Worm (Caenorhabditis elegans) whole organism, L3 larva: ENCODE data around the gene bath-24.
"Not testable (repeated sequence)": the region's sequence is repeated elsewhere in the genome, so short reads cannot be mapped to it uniquely, and the experiment has no call there.

Source experiments
- R02D3.7 ChIP-seq: fragments of 150-350 bp; optimal IDR thresholded peaks from 2 replicates; lab custom pipeline; 2014; ENCODE audit warnings: missing biosample characterization, missing genetic modification characterization
- ZK546.5 ChIP-seq: sonication (generic microtip); optimal IDR thresholded peaks from 2 replicates; lab custom pipeline; 2017; ENCODE audit warnings: missing biosample characterization, missing genetic modification characterization
- ama-1 ChIP-seq: fragments of 150-350 bp; optimal IDR thresholded peaks from 2 replicates; lab custom pipeline; 2018
- ceh-16 ChIP-seq: sonication (generic microtip); optimal IDR thresholded peaks from 2 replicates; lab custom pipeline; 2017; ENCODE audit warnings: missing biosample characterization, missing genetic modification characterization
- ceh-82 ChIP-seq: fragments of 150-350 bp; optimal IDR thresholded peaks from 2 replicates; lab custom pipeline; 2014; ENCODE audit warnings: missing biosample characterization, missing genetic modification characterization
- ceh-9 ChIP-seq: sonication (generic microtip); optimal IDR thresholded peaks from 2 replicates; lab custom pipeline; 2018; ENCODE audit warnings: missing biosample characterization, missing genetic modification characterization
- daf-12 ChIP-seq: fragments of 150-350 bp; optimal IDR thresholded peaks from 2 replicates; lab custom pipeline; 2014; ENCODE audit warnings: missing biosample characterization, missing genetic modification reagents, missing genetic modification characterization
- egl-27 ChIP-seq: sonication (generic microtip); optimal IDR thresholded peaks from 4 replicates; lab custom pipeline; 2017; ENCODE audit warnings: missing biosample characterization, missing genetic modification reagents, missing genetic modification characterization
- elt-2 ChIP-seq: sonication (generic microtip); optimal IDR thresholded peaks from 2 replicates; lab custom pipeline; 2016; ENCODE audit warnings: missing genetic modification reagents, mild to moderate bottlenecking, missing genetic modification characterization, missing compliant biosample characterization
- elt-3 ChIP-seq, 3 experiments: fragments of 150-350 bp in 1 of 3; sonication (generic microtip) in 2 of 3; optimal IDR thresholded peaks; 2 replicates in 2 of 3; 4 replicates in 1 of 3; lab custom pipeline; 2014 to 2017; ENCODE audit warnings: missing biosample characterization in 3 of 3, missing genetic modification characterization in 3 of 3
- eor-1 ChIP-seq, 2 experiments: fragments of 150-350 bp; optimal IDR thresholded peaks; 2 replicates each; lab custom pipeline; 2014 to 2018; ENCODE audit warnings: missing biosample characterization in 2 of 2, missing genetic modification characterization in 2 of 2
- fkh-2 ChIP-seq: fragments of 150-350 bp; optimal IDR thresholded peaks from 2 replicates; lab custom pipeline; 2014; ENCODE audit warnings: missing biosample characterization, missing genetic modification reagents, missing genetic modification characterization
- lin-15B ChIP-seq: fragments of 150-350 bp; optimal IDR thresholded peaks from 2 replicates; lab custom pipeline; 2014; ENCODE audit warnings: missing biosample characterization, missing genetic modification characterization
- lin-39 ChIP-seq: fragments of 150-350 bp; optimal IDR thresholded peaks from 2 replicates; lab custom pipeline; 2018; ENCODE audit warnings: missing biosample characterization, missing genetic modification reagents, missing genetic modification characterization
- lsy-12 ChIP-seq: sonication (generic microtip); optimal IDR thresholded peaks from 2 replicates; lab custom pipeline; 2016; ENCODE audit warnings: mild to moderate bottlenecking, missing genetic modification characterization, missing compliant biosample characterization
- mdl-1 ChIP-seq: fragments of 150-350 bp; optimal IDR thresholded peaks from 2 replicates; lab custom pipeline; 2014; ENCODE audit warnings: missing biosample characterization, missing genetic modification characterization
- mml-1 ChIP-seq: fragments of 150-350 bp; sonication (generic microtip); optimal IDR thresholded peaks from 3 replicates; lab custom pipeline; 2014; ENCODE audit warnings: missing biosample characterization, missing genetic modification characterization
- nhr-11 ChIP-seq: fragments of 150-350 bp; optimal IDR thresholded peaks from 2 replicates; lab custom pipeline; 2014; ENCODE audit warnings: missing biosample characterization, missing genetic modification characterization
- nhr-12 ChIP-seq: fragments of 150-350 bp; optimal IDR thresholded peaks from 2 replicates; lab custom pipeline; 2014; ENCODE audit warnings: missing biosample characterization, missing genetic modification characterization
- nhr-237 ChIP-seq: fragments of 150-350 bp; optimal IDR thresholded peaks from 2 replicates; lab custom pipeline; 2014; ENCODE audit warnings: missing biosample characterization, missing genetic modification characterization
- nhr-28 ChIP-seq: fragments of 150-350 bp; optimal IDR thresholded peaks from 2 replicates; lab custom pipeline; 2014; ENCODE audit warnings: missing biosample characterization, missing genetic modification characterization
- nhr-67 ChIP-seq: fragments of 150-350 bp; optimal IDR thresholded peaks from 2 replicates; lab custom pipeline; 2014; ENCODE audit warnings: missing biosample characterization, missing genetic modification characterization
- nhr-76 ChIP-seq: fragments of 150-350 bp; sonication (generic microtip); optimal IDR thresholded peaks from 5 replicates; lab custom pipeline; 2014; ENCODE audit warnings: missing biosample characterization, missing genetic modification characterization
- nhr-77 ChIP-seq: fragments of 150-350 bp; optimal IDR thresholded peaks from 2 replicates; lab custom pipeline; 2014; ENCODE audit warnings: missing biosample characterization, missing genetic modification characterization
- pha-4 ChIP-seq: fragments of 150-350 bp; optimal IDR thresholded peaks from 2 replicates; lab custom pipeline; 2014; ENCODE audit warnings: missing biosample characterization, missing genetic modification reagents, missing genetic modification characterization
- pqm-1 ChIP-seq: fragments of 150-350 bp; optimal IDR thresholded peaks from 2 replicates; lab custom pipeline; 2017; ENCODE audit warnings: missing biosample characterization, missing genetic modification characterization, inconsistent platforms
- snpc-4 ChIP-seq: fragments of 150-350 bp; optimal IDR thresholded peaks from 2 replicates; lab custom pipeline; 2014; ENCODE audit warnings: missing biosample characterization, missing genetic modification characterization
- tbx-2 ChIP-seq: sonication (generic microtip); optimal IDR thresholded peaks from 2 replicates; lab custom pipeline; 2016; ENCODE audit warnings: mild to moderate bottlenecking, missing genetic modification characterization, missing compliant biosample characterization
- zag-1 ChIP-seq: fragments of 150-350 bp; optimal IDR thresholded peaks from 2 replicates; lab custom pipeline; 2014; ENCODE audit warnings: missing biosample characterization, missing genetic modification characterization
- ztf-11 ChIP-seq: fragments of 150-350 bp; optimal IDR thresholded peaks from 2 replicates; lab custom pipeline; 2014; ENCODE audit warnings: missing biosample characterization, missing genetic modification characterization
- ztf-4 ChIP-seq: fragments of 150-350 bp; optimal IDR thresholded peaks from 2 replicates; lab custom pipeline; 2014; ENCODE audit warnings: missing biosample characterization, missing genetic modification characterization

The bath-24 gene

DNA sequence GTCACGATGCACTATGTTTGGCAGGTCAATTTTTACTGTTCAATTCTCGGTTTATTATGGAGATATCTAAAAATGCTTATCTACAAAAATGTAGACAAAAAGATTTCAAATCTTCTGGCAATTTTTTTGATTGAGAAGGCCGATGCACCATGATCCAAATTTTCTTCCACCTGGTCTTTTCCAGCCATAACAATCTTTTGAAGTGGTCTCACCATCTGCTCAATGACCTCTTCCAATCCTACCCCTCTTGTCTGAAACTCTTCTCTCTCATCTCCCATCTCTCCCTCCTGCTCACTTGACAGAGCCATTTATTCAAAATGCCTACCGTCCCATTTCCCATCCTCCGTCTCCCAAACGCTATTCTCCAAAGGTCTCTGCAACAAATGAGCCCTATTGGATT is 6.0 kb upstream of the bath-24 start, which contains the start of gene fbxb-35:
Gene fbxb-35, plus strand, starts transcription at position 301 of the 400 bp plus-strand sequence.
- no peak for TF ChIP-seq nhr-11 (tag; lab: Kevin White, UChicago)
- TF ChIP-seq mdl-1 (tag; lab: Kevin White, UChicago) = no peak
- TF ChIP-seq pqm-1 = no peak
- TF ChIP-seq pha-4 (tag; lab: Kevin White, UChicago) = no peak
- TF ChIP-seq zag-1 (tag; lab: Kevin White, UChicago) = no peak
- TF ChIP-seq elt-3 (tag; optimal IDR thresholded peaks at IDR 0.05; lab: Kevin White, UChicago) = no peak
- no peak for TF ChIP-seq egl-27 (tag; lab: Kevin White, UChicago)
- no peak for TF ChIP-seq nhr-237 (tag; lab: Kevin White, UChicago)
- TF ChIP-seq ceh-9 (tag; lab: Kevin White, UChicago) = no peak
- TF ChIP-seq lin-39 (tag; lab: Kevin White, UChicago) = no peak
- TF ChIP-seq mml-1 (tag; lab: Kevin White, UChicago) = no peak
- TF ChIP-seq ZK546.5 (tag; lab: Kevin White, UChicago) = no peak

DNA sequence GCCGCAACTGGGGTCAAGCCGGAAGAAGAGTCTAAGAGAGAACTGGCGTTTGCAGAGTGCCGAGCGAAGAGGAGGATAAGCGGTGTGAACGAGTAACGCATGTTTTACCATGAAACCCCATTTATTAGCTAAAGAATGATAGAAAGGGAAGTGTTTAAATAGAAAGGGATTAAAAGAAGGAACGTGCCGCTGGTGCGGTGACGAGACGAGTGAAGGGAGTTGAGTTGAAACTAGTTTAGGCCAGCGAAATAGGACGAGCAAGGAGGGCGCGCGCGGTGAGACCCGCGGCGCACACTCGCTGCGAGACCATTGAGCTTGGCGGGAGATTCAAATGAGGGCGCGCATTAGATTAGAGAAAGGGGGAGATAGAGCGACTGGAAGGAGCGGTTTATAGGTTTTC is 1.2 kb upstream of the bath-24 start, which contains the start of gene math-1:
Gene math-1, minus strand, starts transcription at position 101 of the 400 bp plus-strand sequence.
- not testable (repeated sequence) for TF ChIP-seq nhr-11, ztf-4, lin-15B (tag; lab: Kevin White, UChicago)

DNA sequence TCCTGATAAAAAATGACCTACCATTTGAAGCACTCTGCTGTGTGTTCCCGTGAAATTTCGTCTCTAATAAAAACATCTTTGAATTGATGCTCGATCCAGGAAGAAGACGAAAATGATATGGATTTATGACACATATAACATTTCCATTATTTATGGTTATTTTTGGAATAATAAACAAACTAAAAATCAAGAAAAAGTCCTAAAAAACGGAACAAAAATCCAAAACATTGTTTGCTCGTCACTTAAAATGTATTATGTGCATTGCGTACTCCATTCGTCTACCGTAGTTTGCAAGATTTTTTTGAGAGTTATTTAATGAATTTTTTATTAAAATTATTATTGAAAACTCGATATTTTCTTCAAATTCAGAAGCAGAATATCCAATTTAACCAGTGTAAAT is 3.0 kb downstream of the bath-24 start, which contains the start of gene bath-20:
Gene bath-20, minus strand, starts transcription at position 101 of the 400 bp plus-strand sequence.
- TF ChIP-seq lsy-12 (tag; lab: Kevin White, UChicago) (no peak), lin-39 (tag; lab: Kevin White, UChicago) (no peak), fkh-2 (tag; lab: Kevin White, UChicago) (no peak)

DNA sequence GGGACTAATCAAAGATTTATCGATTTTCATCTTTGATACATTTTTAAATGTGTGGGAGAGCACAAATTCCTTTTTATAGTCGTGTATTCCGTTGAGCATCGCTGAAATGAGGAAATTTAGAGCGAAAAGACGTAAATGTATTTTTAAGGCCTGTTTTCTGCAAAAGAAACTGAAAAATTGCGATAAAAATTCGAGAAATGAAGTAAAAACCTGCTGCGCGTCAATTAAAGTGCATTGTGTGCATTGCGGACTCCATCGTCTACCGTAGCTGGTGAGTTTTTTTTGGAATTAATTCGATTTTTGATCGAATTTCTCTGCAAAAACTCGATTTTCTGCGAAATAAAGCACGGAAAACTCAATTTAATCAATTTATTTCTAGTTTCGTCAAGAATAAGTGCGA is 6.1 kb downstream of the bath-24 start, which contains the start of gene bath-19:
Gene bath-19, minus strand, starts transcription at position 101 of the 400 bp plus-strand sequence.
- no peak for TF ChIP-seq nhr-77 (tag; lab: Kevin White, UChicago)
- TF ChIP-seq mml-1 (tag; lab: Kevin White, UChicago) = no peak
- TF ChIP-seq, all 47 proteins: peak for 0

DNA sequence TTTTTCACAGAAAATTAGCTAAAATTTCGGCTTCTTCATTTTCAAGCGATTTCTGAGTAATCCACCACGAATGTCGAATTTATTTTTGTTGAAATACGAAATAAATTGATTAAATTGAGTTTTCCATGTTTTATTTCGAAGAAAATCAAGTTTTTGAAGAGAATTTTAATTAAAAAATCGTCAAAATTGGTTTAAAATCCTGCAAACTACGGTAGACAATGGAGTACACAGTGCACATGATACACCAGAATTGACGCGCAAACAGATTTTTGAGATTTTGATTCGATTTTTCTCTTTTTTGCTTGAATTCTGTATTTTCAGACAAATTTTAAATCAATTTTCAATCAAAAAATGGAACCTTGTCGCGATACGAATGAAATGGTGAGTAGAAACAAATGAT is 12.1 kb downstream of the bath-24 start, which contains the start of gene F59H6.14:
Gene F59H6.14, plus strand, starts transcription at position 301 of the 400 bp plus-strand sequence.
- no peak for TF ChIP-seq elt-2
- TF ChIP-seq R02D3.7 (tag; lab: Kevin White, UChicago) = no peak
- TF ChIP-seq ama-1 (lab: Kevin White, UChicago) = no peak
- no peak for TF ChIP-seq tbx-2 (tag; lab: Kevin White, UChicago)
- no peak for TF ChIP-seq ztf-11 (tag; lab: Kevin White, UChicago)
- TF ChIP-seq nhr-76 (tag; lab: Kevin White, UChicago) = no peak
- no peak for TF ChIP-seq ztf-4 (tag; lab: Kevin White, UChicago)
- TF ChIP-seq nhr-28 = no peak
- TF ChIP-seq nhr-12 (tag; lab: Kevin White, UChicago) = no peak
- no peak for TF ChIP-seq snpc-4 (tag; lab: Kevin White, UChicago)
- TF ChIP-seq pha-4 (tag; lab: Kevin White, UChicago) = no peak
- TF ChIP-seq elt-3 (tag; optimal IDR thresholded peaks at IDR 0.05; lab: Kevin White, UChicago) = no peak
- TF ChIP-seq eor-1 (tag; optimal IDR thresholded peaks at IDR 0.05; lab: Kevin White, UChicago) = no peak
- TF ChIP-seq ceh-82 (tag; lab: Kevin White, UChicago) = no peak
- TF ChIP-seq ceh-9 (tag; lab: Kevin White, UChicago) = no peak
- no peak for TF ChIP-seq egl-27 (tag; lab: Kevin White, UChicago)
- no peak for TF ChIP-seq daf-12 (tag; lab: Kevin White, UChicago)
- TF ChIP-seq pqm-1 = no peak
- TF ChIP-seq ceh-16 = no peak

DNA sequence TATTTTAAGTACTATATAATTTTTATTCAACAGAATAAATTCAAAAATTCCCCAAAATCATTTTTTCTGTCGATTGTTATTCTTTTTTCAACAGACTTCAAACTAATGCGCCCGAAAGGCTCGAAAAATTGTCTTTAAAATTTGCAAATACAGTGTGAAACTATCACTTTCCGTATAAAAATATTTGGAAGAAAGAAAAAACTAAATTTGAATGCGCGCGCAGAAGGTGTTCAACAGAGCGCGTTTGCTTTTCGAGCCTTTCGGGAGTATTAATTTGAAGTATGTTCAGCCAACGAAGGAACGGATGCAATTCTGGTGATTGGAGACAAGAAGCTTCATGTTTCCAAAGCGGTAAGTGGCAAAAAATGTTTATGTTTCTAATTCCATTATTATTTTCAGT is 13.1 kb downstream of the bath-24 start, which contains the start of gene btb-4:
Gene btb-4, plus strand, starts transcription at position 35 of the 400 bp plus-strand sequence.
- TF ChIP-seq nhr-67 (tag; lab: Kevin White, UChicago); nhr-28; mdl-1 (tag; lab: Kevin White, UChicago): not testable (repeated sequence)
